Worm (Caenorhabditis elegans) whole organism, late embryonic: ENCODE measurements around the gene sto-3.

Source experiments
- ama-1 ChIP-seq: fragments of 150-350 bp; optimal IDR thresholded peaks from 2 replicates; lab custom pipeline; 2014
- ceh-45 ChIP-seq: fragments of 200-800 bp; sonication (Bioruptor generic); IDR thresholded peaks from 2 replicates; pipeline ENCODE4 v1.3.6; 2022; ENCODE audit warnings: missing genetic modification reagents, missing genetic modification characterization, missing compliant biosample characterization
- elt-2 ChIP-seq: sonication (generic microtip); optimal IDR thresholded peaks from 2 replicates; lab custom pipeline; 2016; ENCODE audit warnings: missing genetic modification reagents, missing genetic modification characterization, missing compliant biosample characterization
- fkh-10 ChIP-seq: fragments of 150-350 bp; optimal IDR thresholded peaks from 2 replicates; lab custom pipeline; 2014; ENCODE audit warnings: missing biosample characterization, missing genetic modification reagents, missing genetic modification characterization
- gmeb-2 ChIP-seq: sonication (generic microtip); optimal IDR thresholded peaks from 2 replicates; lab custom pipeline; 2016; ENCODE audit warnings: missing genetic modification characterization, inconsistent platforms, missing compliant biosample characterization
- lin-11 ChIP-seq: fragments of 200-800 bp; sonication (Bioruptor generic); optimal IDR thresholded peaks from 2 replicates; lab custom pipeline; 2018; ENCODE audit warnings: mild to moderate bottlenecking, missing genetic modification characterization, missing compliant biosample characterization
- nfya-1 ChIP-seq: sonication (generic microtip); optimal IDR thresholded peaks from 2 replicates; lab custom pipeline; 2017; ENCODE audit warnings: missing genetic modification characterization, mild to moderate bottlenecking, missing compliant biosample characterization, antibody characterized with exemption, moderate library complexity
- pqm-1 ChIP-seq: sonication (generic microtip); optimal IDR thresholded peaks from 2 replicates; lab custom pipeline; 2016; ENCODE audit warnings: missing genetic modification characterization, missing compliant biosample characterization
- tbx-2 ChIP-seq: sonication (generic microtip); optimal IDR thresholded peaks from 2 replicates; lab custom pipeline; 2016; ENCODE audit warnings: missing genetic modification characterization, missing compliant biosample characterization

DNA sequence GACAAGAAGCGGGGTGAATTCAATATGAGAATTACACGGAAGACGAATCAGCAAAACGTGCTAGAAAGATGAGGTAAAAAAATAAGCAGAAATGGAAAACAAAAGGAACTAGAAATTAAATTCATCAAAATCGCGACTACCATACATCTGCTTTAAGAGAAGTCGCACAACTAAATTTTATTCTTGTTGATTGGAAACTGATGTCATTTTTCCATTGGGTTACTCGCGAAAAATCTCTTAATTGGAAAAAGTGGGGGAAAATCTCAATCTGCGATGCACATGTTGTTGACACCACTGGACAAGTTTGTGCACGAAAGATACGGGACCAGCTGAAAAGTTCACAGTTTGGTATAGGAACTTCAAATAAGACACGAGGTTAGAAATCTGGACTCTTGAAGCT lies 25.0 kb downstream of the sto-3 start:
- TF ChIP-seq elt-2 (tag; lab: Kevin White, UChicago) (no peak), ama-1 (lab: Kevin White, UChicago) (no peak), ceh-45 (no peak), fkh-10 (no peak), tbx-2 (tag; lab: Kevin White, UChicago) (no peak), nfya-1 (tag; lab: Kevin White, UChicago) (no peak), pqm-1 (no peak), gmeb-2 (tag; lab: Kevin White, UChicago) (no peak), lin-11 (tag; lab: Kevin White, UChicago) (no peak)
